Fruit fly (Drosophila melanogaster) whole organism, wandering third instar larva: ENCODE data around the gene CG17786.

ENCODE experiments used
- CG9705 ChIP-seq: fragments of 200-800 bp; sonication (Bioruptor generic); optimal IDR thresholded peaks from 2 replicates; lab custom pipeline; 2018; ENCODE audit warnings: missing biosample characterization, mild to moderate bottlenecking, missing genetic modification characterization
- CrebA ChIP-seq: fragments of 200-800 bp; sonication (Bioruptor generic); optimal IDR thresholded peaks from 2 replicates; lab custom pipeline; 2016; ENCODE audit warnings: missing biosample characterization, mild to moderate bottlenecking, missing genetic modification characterization, borderline replicate concordance
- Dfd ChIP-seq: fragments of >200 bp; optimal IDR thresholded peaks from 2 replicates; lab custom pipeline; 2017; ENCODE audit warnings: missing biosample characterization, missing genetic modification characterization
- Dif ChIP-seq: fragments of 200-275, 200-300 bp; sonication (Bioruptor generic); optimal IDR thresholded peaks from 2 replicates; lab custom pipeline; 2018; ENCODE audit warnings: missing biosample characterization, missing genetic modification characterization; ENCODE audit not compliant: partially characterized antibody
- GATAd ChIP-seq: sonication (Bioruptor generic); optimal IDR thresholded peaks from 2 replicates; lab custom pipeline; 2016; ENCODE audit warnings: missing biosample characterization, missing genetic modification characterization
- HLH106 ChIP-seq: fragments of 200-800 bp; optimal IDR thresholded peaks from 3 replicates; lab custom pipeline; 2019; ENCODE audit warnings: missing biosample characterization, mild to moderate bottlenecking, missing genetic modification characterization, moderate library complexity
- Hnf4 ChIP-seq: fragments of 200-800 bp; sonication (Bioruptor generic); optimal IDR thresholded peaks from 2 replicates; lab custom pipeline; 2016; ENCODE audit warnings: missing biosample characterization, mild to moderate bottlenecking, missing genetic modification characterization
- Hr83 ChIP-seq: fragments of 200-300 bp; sonication (Bioruptor generic); optimal IDR thresholded peaks from 2 replicates; lab custom pipeline; 2016; ENCODE audit warnings: missing biosample characterization, mild to moderate bottlenecking, missing genetic modification characterization, moderate library complexity; ENCODE audit not compliant: poor library complexity, severe bottlenecking
- N ChIP-seq: fragments of >200 bp; optimal IDR thresholded peaks from 2 replicates; lab custom pipeline; 2018; ENCODE audit warnings: missing biosample characterization, missing external identifiers, missing genetic modification characterization
- OdsH ChIP-seq: fragments of 200-800 bp; sonication (Bioruptor generic); optimal IDR thresholded peaks from 2 replicates; lab custom pipeline; 2016; ENCODE audit warnings: missing biosample characterization, mild to moderate bottlenecking, missing genetic modification characterization
- Rel ChIP-seq, 2 experiments: fragments of 200-800 bp; sonication (Bioruptor generic) in 1 of 2; optimal IDR thresholded peaks; 2 replicates in 1 of 2; 3 replicates in 1 of 2; lab custom pipeline; 2016 to 2019; ENCODE audit warnings: mild to moderate bottlenecking in 2 of 2, missing biosample characterization in 2 of 2, missing genetic modification characterization in 2 of 2, moderate library complexity in 1 of 2
- Sp1 ChIP-seq: fragments of 200-800 bp; sonication (Bioruptor generic); optimal IDR thresholded peaks from 3 replicates; lab custom pipeline; 2019; ENCODE audit warnings: missing biosample characterization, mild to moderate bottlenecking, missing genetic modification characterization, moderate library complexity
- Vsx2 ChIP-seq: fragments of 200-300, 225-300 bp; sonication (Bioruptor generic); optimal IDR thresholded peaks from 2 replicates; lab custom pipeline; 2018; ENCODE audit warnings: missing biosample characterization, missing genetic modification characterization; ENCODE audit not compliant: partially characterized antibody
- br ChIP-seq: fragments of 200-800 bp; sonication (Bioruptor generic); optimal IDR thresholded peaks from 2 replicates; lab custom pipeline; 2016; ENCODE audit warnings: missing biosample characterization, missing genetic modification characterization
- brk ChIP-seq: fragments of 200-800 bp; sonication (Bioruptor generic); optimal IDR thresholded peaks from 2 replicates; lab custom pipeline; 2016; ENCODE audit warnings: missing biosample characterization, mild to moderate bottlenecking, missing genetic modification characterization
- dl ChIP-seq, 2 experiments: fragments of 175-275, 200-275 bp in 1 of 2; fragments of 200-275 bp in 1 of 2; sonication (Bioruptor generic); optimal IDR thresholded peaks; lab custom pipeline; 2018; ENCODE audit warnings: mild to moderate bottlenecking in 2 of 2, missing biosample characterization in 2 of 2, missing genetic modification characterization in 2 of 2, moderate library complexity in 2 of 2; ENCODE audit not compliant: partially characterized antibody in 2 of 2, insufficient read depth in 1 of 2
- dsf ChIP-seq: sonication (Bioruptor generic); optimal IDR thresholded peaks from 2 replicates; lab custom pipeline; 2016; ENCODE audit warnings: missing biosample characterization, missing genetic modification characterization, borderline replicate concordance
- ey ChIP-seq: fragments of 200-800 bp; sonication (Bioruptor generic); optimal IDR thresholded peaks from 2 replicates; lab custom pipeline; 2016; ENCODE audit warnings: missing biosample characterization, missing genetic modification characterization
- fru ChIP-seq: fragments of 200-800 bp; sonication (Bioruptor generic); optimal IDR thresholded peaks from 3 replicates; lab custom pipeline; 2016; ENCODE audit warnings: missing biosample characterization, mild to moderate bottlenecking, missing genetic modification characterization
- h ChIP-seq: fragments of 200-800 bp; sonication (Bioruptor generic); optimal IDR thresholded peaks from 3 replicates; lab custom pipeline; 2016; ENCODE audit warnings: missing biosample characterization, mild to moderate bottlenecking, missing genetic modification characterization
- jim ChIP-seq: fragments of 175-275, 200-325 bp; sonication (Bioruptor generic); optimal IDR thresholded peaks from 2 replicates; lab custom pipeline; 2016; ENCODE audit warnings: missing biosample characterization, mild to moderate bottlenecking, missing genetic modification characterization
- psq ChIP-seq: fragments of 200-800 bp; sonication (Bioruptor generic); optimal IDR thresholded peaks from 3 replicates; lab custom pipeline; 2017; ENCODE audit warnings: missing biosample characterization, mild to moderate bottlenecking, missing genetic modification characterization, moderate library complexity
- rgr ChIP-seq: fragments of 200-800 bp; sonication (Bioruptor generic); optimal IDR thresholded peaks from 3 replicates; lab custom pipeline; 2016; ENCODE audit warnings: missing biosample characterization, mild to moderate bottlenecking, missing genetic modification characterization
- sage ChIP-seq: fragments of 200-800 bp; sonication (Bioruptor generic); optimal IDR thresholded peaks from 2 replicates; lab custom pipeline; 2016; ENCODE audit warnings: missing biosample characterization, mild to moderate bottlenecking, missing genetic modification characterization
- sv ChIP-seq: fragments of 200-800 bp; sonication (Bioruptor generic); optimal IDR thresholded peaks from 3 replicates; lab custom pipeline; 2016; ENCODE audit warnings: missing biosample characterization, missing genetic modification characterization
- tai ChIP-seq: sonication (Bioruptor generic); optimal IDR thresholded peaks from 2 replicates; lab custom pipeline; 2016; ENCODE audit warnings: missing biosample characterization, missing genetic modification characterization
- usp ChIP-seq: fragments of >200 bp; optimal IDR thresholded peaks from 2 replicates; lab custom pipeline; 2017; ENCODE audit warnings: missing biosample characterization, missing genetic modification characterization

The CG17786 gene

dm6 chr3R:24266786-24267579 is 48.5 kb upstream of the CG17786 start (continued):
- TF ChIP-seq Sp1 (GFP tag; lab: Kevin White, UChicago) (peak; percentile 92), dl (GFP tag; optimal IDR thresholded peaks at IDR 0.05; lab: Kevin White, UChicago; ENCODE audit: insufficient read depth in 1 of 2, partially characterized antibody in 2 of 2) (peak in 1 of 2 experiments; percentile 45), tai (no peak), Dfd (no peak), rgr (GFP tag; lab: Kevin White, UChicago) (peak; percentile 74)

dm6 chr3R:24264414-24265363 is 46.2 kb upstream of the CG17786 start:
- no peak for TF ChIP-seq sage (GFP tag; lab: Kevin White, UChicago)
- no peak for TF ChIP-seq Dif (GFP tag; lab: Kevin White, UChicago)
- TF ChIP-seq rgr (GFP tag; lab: Kevin White, UChicago) = no peak
- no peak for TF ChIP-seq Rel (GFP tag; optimal IDR thresholded peaks at IDR 0.05; lab: Kevin White, UChicago)
- peak; percentile 95 for TF ChIP-seq Rel (tag; optimal IDR thresholded peaks at IDR 0.05; lab: Kevin White, UChicago)
- TF ChIP-seq OdsH (GFP tag; lab: Kevin White, UChicago) = peak; percentile 6
- TF ChIP-seq brk (GFP tag; lab: Kevin White, UChicago) = peak; percentile 13
- TF ChIP-seq sv (GFP tag; lab: Kevin White, UChicago) = no peak
- peak; percentile 6 for TF ChIP-seq Vsx2
- peak; percentile 1 for TF ChIP-seq psq (GFP tag; lab: Kevin White, UChicago)

- peak; percentile 36 for TF ChIP-seq Hr83 (GFP tag; lab: Kevin White, UChicago)
- peak; percentile 26 for TF ChIP-seq fru
- no peak for TF ChIP-seq N (GFP tag; lab: Kevin White, UChicago)
- TF ChIP-seq GATAd (GFP tag; lab: Kevin White, UChicago) = no peak
- peak; percentile 17 for TF ChIP-seq h (GFP tag; lab: Kevin White, UChicago)
Measured at dm6 chr3R:24263588-24264413, 45.3 kb upstream of the CG17786 start.

dm6 chr3R:24262923-24263322 is 44.4 kb upstream of the CG17786 start:
- TF ChIP-seq Vsx2 (no peak), Hnf4 (GFP tag; lab: Kevin White, UChicago) (peak; percentile 56), CrebA (GFP tag; lab: Kevin White, UChicago) (no peak), Rel (GFP tag; optimal IDR thresholded peaks at IDR 0.05; lab: Kevin White, UChicago) (no peak), Rel (tag; optimal IDR thresholded peaks at IDR 0.05; lab: Kevin White, UChicago) (peak; percentile 85), Hr83 (GFP tag; lab: Kevin White, UChicago) (peak; percentile 19)

- no peak for TF ChIP-seq br (GFP tag; lab: Kevin White, UChicago)
- TF ChIP-seq CG9705 (GFP tag; lab: Kevin White, UChicago) = no peak
- no peak for TF ChIP-seq dsf (GFP tag; lab: Kevin White, UChicago)
- no peak for TF ChIP-seq ey (GFP tag; lab: Kevin White, UChicago)
- no peak for TF ChIP-seq usp (GFP tag; lab: Kevin White, UChicago)
- TF ChIP-seq sage (GFP tag; lab: Kevin White, UChicago) = no peak
- no peak for TF ChIP-seq tai
- no peak for TF ChIP-seq HLH106 (tag; lab: Kevin White, UChicago)
- TF ChIP-seq h (GFP tag; lab: Kevin White, UChicago) = no peak
- no peak for TF ChIP-seq sv (GFP tag; lab: Kevin White, UChicago)
- TF ChIP-seq N (GFP tag; lab: Kevin White, UChicago) = no peak
- no peak for TF ChIP-seq jim (GFP tag; lab: Kevin White, UChicago)
Measured at dm6 chr3R:24261380-24262021, 43.0 kb upstream of the CG17786 start.
